Worm (Caenorhabditis elegans) whole organism, L3 larva: Measurements from ENCODE around the gene btb-2.

Experiments used
- R02D3.7 ChIP-seq: fragments of 150-350 bp; optimal IDR thresholded peaks from 2 replicates; lab custom pipeline; 2014; ENCODE audit warnings: missing biosample characterization, missing genetic modification characterization
- aly-2 ChIP-seq: fragments of 150-350 bp; optimal IDR thresholded peaks from 2 replicates; lab custom pipeline; 2014; ENCODE audit warnings: missing biosample characterization, missing genetic modification characterization
- nhr-237 ChIP-seq: fragments of 150-350 bp; optimal IDR thresholded peaks from 2 replicates; lab custom pipeline; 2014; ENCODE audit warnings: missing biosample characterization, missing genetic modification characterization

DNA sequence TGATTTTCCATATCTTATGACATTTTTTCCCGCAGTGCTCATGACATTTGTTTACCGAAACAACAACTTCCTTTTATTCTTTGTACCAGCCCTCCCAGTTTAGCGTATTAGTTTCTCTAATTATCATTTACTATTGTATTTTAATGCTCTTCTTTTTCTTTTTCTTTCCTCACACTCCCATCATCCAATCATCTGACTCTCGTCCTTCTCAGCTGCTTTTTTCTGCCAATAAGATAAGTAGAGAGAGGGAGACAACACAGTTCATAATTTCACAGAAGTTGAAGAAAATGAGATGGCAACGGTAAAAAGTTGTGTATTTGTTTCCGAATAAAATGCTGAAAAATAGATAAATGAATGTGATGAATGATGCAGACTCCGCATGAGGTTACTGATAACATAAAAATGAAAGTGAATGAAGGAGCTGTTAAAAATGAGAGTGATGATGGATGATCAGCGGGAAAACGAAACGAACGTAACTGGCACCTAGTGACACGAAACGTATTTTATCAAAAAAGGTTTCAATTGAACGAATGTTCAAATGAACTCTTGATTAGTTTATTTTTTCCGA lies 24.3 kb upstream of the btb-2 start:
- TF ChIP-seq aly-2 (tag; lab: Kevin White, UChicago) (no peak), nhr-237 (tag; lab: Kevin White, UChicago) (no peak), R02D3.7 (no peak)
